Worm (Caenorhabditis elegans) whole organism, young adult: Measurements from ENCODE around the gene C44B7.7.
A peak's percentile ranks its signal among the peaks of the same experiment; 100 is the strongest.

Experiments
- B0035.1 ChIP-seq: sonication (generic microtip); optimal IDR thresholded peaks from 2 replicates; lab custom pipeline; 2016; ENCODE audit warnings: missing genetic modification characterization, mild to moderate bottlenecking, missing compliant biosample characterization, missing genotype, missing genetic modification reagents
- ama-1 ChIP-seq, 3 experiments: fragments of 150-350 bp in 1 of 3; sonication (generic microtip) in 2 of 3; optimal IDR thresholded peaks; 2 replicates each; lab custom pipeline; 2014 to 2018; ENCODE audit warnings: missing biosample characterization in 2 of 3, missing genetic modification characterization in 2 of 3, missing genetic modification reagents in 2 of 3
- attf-6 ChIP-seq: fragments of 200-800 bp; sonication (Bioruptor generic); IDR thresholded peaks from 2 replicates; pipeline ENCODE4 v1.3.6; 2022; ENCODE audit warnings: missing genetic modification reagents, missing genetic modification characterization, missing compliant biosample characterization
- ccch-3 ChIP-seq: fragments of 200-800 bp; sonication (Bioruptor generic); optimal IDR thresholded peaks from 2 replicates; lab custom pipeline; 2018; ENCODE audit warnings: mild to moderate bottlenecking, missing genetic modification characterization, missing compliant biosample characterization
- cebp-1 ChIP-seq, 2 experiments: fragments of 200-800 bp in 1 of 2; sonication (Bioruptor generic) in 1 of 2; sonication (generic microtip) in 1 of 2; IDR thresholded peaks in 1 of 2; optimal IDR thresholded peaks in 1 of 2; 2 replicates each; pipeline versions ENCODE4 v1.3.6 to Lab custom; 2017 to 2022; ENCODE audit warnings: missing compliant biosample characterization in 2 of 2, missing genetic modification characterization in 2 of 2, mild to moderate bottlenecking in 1 of 2, missing genetic modification reagents in 1 of 2, moderate library complexity in 1 of 2
- die-1 ChIP-seq: sonication (generic microtip); optimal IDR thresholded peaks from 2 replicates; lab custom pipeline; 2016; ENCODE audit warnings: missing genotype, mild to moderate bottlenecking, missing genetic modification characterization, missing compliant biosample characterization
- egl-44 ChIP-seq: fragments of 200-800 bp; sonication (Bioruptor generic); IDR thresholded peaks from 2 replicates; pipeline ENCODE4 v1.3.6; 2022; ENCODE audit warnings: missing genetic modification reagents, missing genetic modification characterization, missing compliant biosample characterization
- egrh-3 ChIP-seq: fragments of 200-800 bp; sonication (Bioruptor generic); IDR thresholded peaks from 2 replicates; pipeline ENCODE4 v1.3.6; 2022; ENCODE audit warnings: missing genetic modification reagents, missing genetic modification characterization, missing compliant biosample characterization
- gei-17 ChIP-seq: fragments of 200-800 bp; sonication (Bioruptor generic); optimal IDR thresholded peaks from 2 replicates; lab custom pipeline; 2018; ENCODE audit warnings: mild to moderate bottlenecking, missing genetic modification characterization, missing compliant biosample characterization
- madf-8 ChIP-seq: fragments of 200-800 bp; sonication (Bioruptor generic); conservative IDR thresholded peaks from 2 replicates; pipeline ENCODE4 v1.3.6; 2022; ENCODE audit warnings: missing genetic modification reagents, missing genetic modification characterization, missing compliant biosample characterization
- pha-4 ChIP-seq: fragments of 150-350 bp; sonication (generic microtip); optimal IDR thresholded peaks from 2 replicates; lab custom pipeline; 2014; ENCODE audit warnings: missing biosample characterization, missing genetic modification reagents, missing genetic modification characterization
- tlf-1 ChIP-seq: fragments of 200-800 bp; sonication (Bioruptor generic); optimal IDR thresholded peaks from 2 replicates; lab custom pipeline; 2018; ENCODE audit warnings: mild to moderate bottlenecking, missing genetic modification characterization, missing compliant biosample characterization
- ztf-25 ChIP-seq: fragments of 200-800 bp; sonication (Bioruptor generic); IDR thresholded peaks from 2 replicates; pipeline ENCODE4 v1.3.6; 2022; ENCODE audit warnings: missing genetic modification reagents, missing genetic modification characterization, missing compliant biosample characterization

DNA sequence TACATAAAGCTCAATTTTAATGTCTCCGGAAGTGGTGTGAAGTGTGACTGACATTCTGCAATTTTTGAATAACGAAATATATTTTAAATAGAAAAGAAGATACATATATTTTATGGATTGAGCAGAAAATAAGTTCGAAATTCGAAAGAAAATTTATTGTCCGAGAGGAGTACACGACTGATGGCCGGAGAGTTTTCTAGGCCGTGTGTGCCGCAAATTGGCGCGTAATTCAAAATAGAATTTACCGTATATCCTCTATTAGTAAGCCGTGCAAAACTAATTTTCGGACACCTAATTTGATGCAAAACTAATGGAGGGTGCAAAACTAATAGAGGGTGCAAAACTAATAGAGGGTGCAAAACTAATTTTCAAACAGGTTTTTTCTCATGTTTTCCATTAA is 33.3 kb upstream of the C44B7.7 start, which contains the start of gene cyn-10:
- TF ChIP-seq tlf-1 (GFP tag; lab: Kevin White, UChicago) = no peak
- no peak for TF ChIP-seq gei-17 (GFP tag; lab: Kevin White, UChicago)
- TF ChIP-seq cebp-1 (GFP tag; IDR thresholded peaks at IDR 0.05; lab: Robert Waterston, UW) = no peak
- no peak for TF ChIP-seq cebp-1 (tag; optimal IDR thresholded peaks at IDR 0.05; lab: Kevin White, UChicago)
- peak; percentile 68 for TF ChIP-seq madf-8 (GFP tag; lab: Robert Waterston, UW)
- TF ChIP-seq egrh-3 = no peak; the same call in 1 of the 2 replicates
- TF ChIP-seq B0035.1 (tag; lab: Kevin White, UChicago) = no peak
- TF ChIP-seq egl-44 (GFP tag; lab: Robert Waterston, UW) = no peak
- no peak for TF ChIP-seq die-1 (tag; lab: Kevin White, UChicago)
- peak; percentile 69 for TF ChIP-seq ccch-3 (GFP tag; lab: Kevin White, UChicago)
- no peak for TF ChIP-seq ama-1 (optimal IDR thresholded peaks at IDR 0.05; lab: Kevin White, UChicago)
- TF ChIP-seq ama-1 (GFP tag; optimal IDR thresholded peaks at IDR 0.05; lab: Kevin White, UChicago) = no peak
- no peak for TF ChIP-seq pha-4 (tag; lab: Kevin White, UChicago)
- no peak for TF ChIP-seq ztf-25 (GFP tag; lab: Robert Waterston, UW)
- no peak for TF ChIP-seq attf-6
